Worm (Caenorhabditis elegans) whole organism, early embryonic: ENCODE data around the gene C53A3.4.

ENCODE experiments used
- B0310.2 ChIP-seq: sonication (generic microtip); optimal IDR thresholded peaks from 2 replicates; lab custom pipeline; 2016; ENCODE audit warnings: mild to moderate bottlenecking, missing genetic modification characterization, missing compliant biosample characterization
- F13C5.2 ChIP-seq: sonication (generic microtip); optimal IDR thresholded peaks from 2 replicates; lab custom pipeline; 2017; ENCODE audit warnings: mild to moderate bottlenecking, missing genetic modification characterization, inconsistent platforms, missing compliant biosample characterization
- aly-1 ChIP-seq: sonication (generic microtip); optimal IDR thresholded peaks from 2 replicates; lab custom pipeline; 2016; ENCODE audit warnings: missing genetic modification characterization, missing compliant biosample characterization
- ama-1 ChIP-seq: fragments of 150-350 bp; optimal IDR thresholded peaks from 2 replicates; lab custom pipeline; 2014
- ceh-13 ChIP-seq: fragments of 200-800 bp; sonication (Bioruptor generic); optimal IDR thresholded peaks from 2 replicates; lab custom pipeline; 2018; ENCODE audit warnings: mild to moderate bottlenecking, missing genetic modification characterization, missing compliant biosample characterization
- ceh-36 ChIP-seq: sonication (generic microtip); optimal IDR thresholded peaks from 2 replicates; lab custom pipeline; 2016; ENCODE audit warnings: missing genetic modification characterization, inconsistent platforms, missing compliant biosample characterization
- ets-7 ChIP-seq: sonication (generic microtip); optimal IDR thresholded peaks from 2 replicates; lab custom pipeline; 2016; ENCODE audit warnings: missing genotype, missing genetic modification characterization, missing compliant biosample characterization
- flt-1 ChIP-seq: fragments of 200-800 bp; sonication (Bioruptor generic); IDR thresholded peaks from 2 replicates; pipeline ENCODE4 v1.3.6; 2022; ENCODE audit warnings: missing genetic modification characterization, missing compliant biosample characterization
- hmbx-1 ChIP-seq: sonication (generic microtip); optimal IDR thresholded peaks from 2 replicates; lab custom pipeline; 2016; ENCODE audit warnings: mild to moderate bottlenecking, missing genetic modification characterization, missing compliant biosample characterization
- hmg-4 ChIP-seq: fragments of 200-800 bp; sonication (Bioruptor generic); optimal IDR thresholded peaks from 2 replicates; lab custom pipeline; 2018; ENCODE audit warnings: mild to moderate bottlenecking, missing genetic modification characterization, missing compliant biosample characterization
- hnd-1 ChIP-seq: sonication (generic microtip); optimal IDR thresholded peaks from 2 replicates; lab custom pipeline; 2016; ENCODE audit warnings: missing genetic modification characterization, missing compliant biosample characterization
- pes-1 ChIP-seq: fragments of 200-800 bp; sonication (Bioruptor generic); IDR thresholded peaks from 2 replicates; pipeline ENCODE4 v1.3.6; 2022; ENCODE audit warnings: missing genetic modification reagents, missing genetic modification characterization, missing compliant biosample characterization
- scrt-1 ChIP-seq: fragments of 200-800 bp; sonication (Bioruptor generic); IDR thresholded peaks from 2 replicates; pipeline ENCODE4 v1.3.6; 2022; ENCODE audit warnings: missing genetic modification characterization, missing compliant biosample characterization
- sea-1 ChIP-seq: fragments of 200-800 bp; sonication (Bioruptor generic); conservative IDR thresholded peaks from 2 replicates; pipeline ENCODE4 v1.3.6; 2022; ENCODE audit warnings: missing genetic modification characterization, missing compliant biosample characterization
- tbx-11 ChIP-seq: fragments of 200-800 bp; sonication (Bioruptor generic); IDR thresholded peaks from 2 replicates; pipeline ENCODE4 v1.3.6; 2022; ENCODE audit warnings: missing genetic modification characterization, missing compliant biosample characterization
- tbx-37 ChIP-seq: fragments of 200-800 bp; sonication (Bioruptor generic); conservative IDR thresholded peaks from 2 replicates; pipeline ENCODE4 v1.3.6; 2022; ENCODE audit warnings: missing genetic modification reagents, missing genetic modification characterization, missing compliant biosample characterization
- tra-4 ChIP-seq: sonication (generic microtip); optimal IDR thresholded peaks from 2 replicates; lab custom pipeline; 2017; ENCODE audit warnings: missing genetic modification characterization, missing compliant biosample characterization

The C53A3.4 gene

DNA sequence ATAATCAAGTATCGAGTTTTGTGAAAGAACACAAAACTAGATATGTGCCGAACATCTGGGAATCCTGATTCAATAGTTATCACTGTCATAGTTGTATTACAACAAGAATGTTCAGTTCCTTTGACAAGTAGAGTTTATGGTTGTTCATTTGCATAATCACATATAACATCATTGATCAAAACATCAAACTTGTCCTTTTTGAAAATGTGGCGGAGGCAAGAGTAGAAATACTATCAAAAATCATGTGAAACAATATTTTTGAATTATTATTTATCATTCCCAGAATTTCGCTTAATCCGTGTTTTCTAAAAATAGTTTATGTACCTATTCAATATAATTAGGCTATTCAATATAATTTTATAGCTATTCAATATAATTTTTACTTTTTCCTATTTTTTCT lies 26.7 kb upstream of the C53A3.4 start, which contains the start of gene F44E7.7:
TSS of gene F44E7.7 (minus strand) at position 101 of the 400 bp plus-strand sequence.
- TF ChIP-seq ama-1 (lab: Kevin White, UChicago): no peak
- TF ChIP-seq hmbx-1 (tag; lab: Kevin White, UChicago): no peak
- no peak for TF ChIP-seq tra-4
- no peak for TF ChIP-seq pes-1 (GFP tag; lab: Robert Waterston, UW)
- TF ChIP-seq scrt-1: no peak
- TF ChIP-seq aly-1 (tag; lab: Kevin White, UChicago): no peak
- TF ChIP-seq ets-7: no peak
- no peak for TF ChIP-seq tbx-37 (GFP tag; lab: Robert Waterston, UW)
- no peak for TF ChIP-seq B0310.2 (tag; lab: Kevin White, UChicago)
- no peak for TF ChIP-seq ceh-13 (GFP tag; lab: Kevin White, UChicago)
- TF ChIP-seq F13C5.2 (tag; lab: Kevin White, UChicago): no peak
- no peak for TF ChIP-seq hnd-1 (tag; lab: Kevin White, UChicago)
- no peak for TF ChIP-seq tbx-11
- TF ChIP-seq sea-1 (GFP tag; lab: Robert Waterston, UW): no peak
- TF ChIP-seq flt-1: no peak
- TF ChIP-seq hmg-4 (GFP tag; lab: Kevin White, UChicago): no peak

DNA sequence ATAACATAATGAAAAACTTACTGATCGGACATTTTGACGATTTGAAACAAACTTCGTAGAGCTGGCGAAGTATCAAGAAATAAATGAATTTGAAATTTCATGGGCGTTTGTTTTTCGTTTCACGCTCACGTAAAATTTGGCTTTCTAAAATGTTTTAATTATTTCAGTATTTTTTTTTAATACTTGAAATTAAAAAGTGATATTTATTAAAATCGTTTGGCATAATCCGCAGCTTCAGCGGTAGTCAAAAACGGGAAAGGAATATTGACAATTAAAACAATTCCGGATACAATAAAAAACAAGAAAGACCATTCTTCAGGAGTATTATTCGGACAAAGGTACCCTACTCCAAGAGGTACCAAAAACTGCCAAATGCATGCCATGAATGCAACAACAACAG lies 24.0 kb upstream of the C53A3.4 start, which contains the start of gene fbxa-183:
TSS of gene fbxa-183 (minus strand) at position 101 of the 400 bp plus-strand sequence.
- TF ChIP-seq pes-1 (GFP tag; lab: Robert Waterston, UW): no peak
- no peak for TF ChIP-seq tra-4
- TF ChIP-seq aly-1 (tag; lab: Kevin White, UChicago): no peak
- no peak for TF ChIP-seq F13C5.2 (tag; lab: Kevin White, UChicago)
- no peak for TF ChIP-seq ceh-36 (tag; lab: Kevin White, UChicago)
- no peak for TF ChIP-seq B0310.2 (tag; lab: Kevin White, UChicago)
- TF ChIP-seq hmg-4 (GFP tag; lab: Kevin White, UChicago): no peak
- no peak for TF ChIP-seq ets-7
- no peak for TF ChIP-seq ama-1 (lab: Kevin White, UChicago)
- TF ChIP-seq hmbx-1 (tag; lab: Kevin White, UChicago): no peak
- TF ChIP-seq scrt-1: no peak
- no peak for TF ChIP-seq tbx-37 (GFP tag; lab: Robert Waterston, UW)
- TF ChIP-seq tbx-11: no peak
- TF ChIP-seq sea-1 (GFP tag; lab: Robert Waterston, UW): no peak

DNA sequence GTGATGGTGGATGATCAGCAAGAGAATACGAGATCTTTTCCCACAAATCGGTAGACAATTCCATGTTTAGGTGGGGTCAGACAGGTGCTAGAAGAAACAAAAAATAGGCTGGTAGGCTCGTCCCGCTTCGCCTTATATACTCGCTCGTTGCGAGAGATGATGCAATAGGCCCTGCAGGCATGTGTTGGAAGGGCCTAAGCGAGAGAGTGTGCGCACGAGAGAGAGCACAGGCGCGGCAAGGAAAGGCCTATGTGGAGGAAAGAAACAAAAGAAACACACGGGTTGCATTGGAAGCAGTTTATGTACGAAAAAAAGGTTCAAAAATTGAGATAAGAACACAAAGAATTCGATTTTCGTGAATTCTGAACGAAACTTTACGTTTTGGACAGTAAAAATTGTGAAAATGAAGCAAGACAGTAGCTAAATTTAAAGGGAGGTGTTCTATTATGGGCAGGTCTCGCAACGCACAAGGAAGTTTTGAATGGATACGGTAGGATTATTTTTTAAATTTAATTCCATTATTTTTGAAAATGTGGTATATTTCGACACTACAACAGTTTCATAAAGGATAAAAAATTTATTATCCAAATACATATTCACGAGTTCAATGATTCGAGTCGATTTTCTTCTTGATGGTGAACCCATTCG lies 22.2 kb upstream of the C53A3.4 start, which contains the start of gene F44E7.5:
TSS of gene F44E7.5 (minus strand) at position 210 of the 648 bp plus-strand sequence.
- TF ChIP-seq sea-1 (GFP tag; lab: Robert Waterston, UW): no peak
- no peak for TF ChIP-seq aly-1 (tag; lab: Kevin White, UChicago)
- no peak for TF ChIP-seq pes-1 (GFP tag; lab: Robert Waterston, UW)
- TF ChIP-seq scrt-1: no peak
- TF ChIP-seq hmbx-1 (tag; lab: Kevin White, UChicago): no peak
- TF ChIP-seq hmg-4 (GFP tag; lab: Kevin White, UChicago): no peak
- no peak for TF ChIP-seq tra-4

DNA sequence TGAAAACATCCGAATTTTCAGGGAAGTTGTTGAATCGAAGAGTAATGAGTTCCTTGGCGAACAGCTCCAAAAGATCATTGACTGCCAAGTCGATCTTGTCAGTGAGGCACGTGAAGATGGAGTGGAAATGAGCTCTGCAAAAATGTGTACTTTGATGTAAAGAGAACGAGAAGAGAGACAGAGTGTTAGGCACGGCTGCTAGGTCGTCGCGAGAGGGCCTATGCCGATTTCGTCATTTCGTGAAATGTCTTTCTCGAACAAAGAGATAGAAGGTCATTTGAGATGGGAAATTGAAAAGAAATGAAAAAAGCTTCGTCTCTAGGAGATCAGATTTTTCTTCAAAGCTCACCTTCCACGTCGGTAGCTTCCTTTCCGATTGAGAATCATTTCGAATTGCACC lies 21.3 kb upstream of the C53A3.4 start:
- TF ChIP-seq ets-7 (no peak), aly-1 (tag; lab: Kevin White, UChicago) (no peak), F13C5.2 (tag; lab: Kevin White, UChicago) (no peak), pes-1 (GFP tag; lab: Robert Waterston, UW) (no peak), B0310.2 (tag; lab: Kevin White, UChicago) (no peak), hnd-1 (tag; lab: Kevin White, UChicago) (no peak), scrt-1 (no peak), tbx-37 (GFP tag; lab: Robert Waterston, UW) (no peak), tbx-11 (no peak), ama-1 (lab: Kevin White, UChicago) (no peak), hmg-4 (GFP tag; lab: Kevin White, UChicago) (no peak)

DNA sequence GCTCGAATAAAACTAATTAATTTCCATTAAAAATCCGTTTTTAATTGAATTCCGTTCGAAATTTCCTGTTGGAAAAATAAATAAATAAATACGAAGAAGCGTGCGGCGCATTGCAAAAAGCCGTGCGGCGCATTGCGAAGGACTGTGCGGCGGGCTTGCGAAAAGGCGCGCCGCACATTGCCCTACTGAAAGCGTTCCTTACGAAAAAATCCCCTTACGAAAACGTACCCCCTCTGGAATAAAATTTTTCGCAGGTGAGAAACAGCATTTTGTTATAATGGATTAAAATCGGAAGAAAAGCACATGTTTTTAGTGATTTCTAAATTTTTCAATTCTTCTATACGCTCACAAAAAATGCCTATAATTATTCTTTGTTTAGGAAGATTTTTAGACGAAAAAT lies 19.5 kb upstream of the C53A3.4 start:
- TF ChIP-seq sea-1 (GFP tag; lab: Robert Waterston, UW): peak; percentile 61; the same call in 1 of the 2 replicates
- peak; percentile 73 for TF ChIP-seq pes-1 (GFP tag; lab: Robert Waterston, UW)

DNA sequence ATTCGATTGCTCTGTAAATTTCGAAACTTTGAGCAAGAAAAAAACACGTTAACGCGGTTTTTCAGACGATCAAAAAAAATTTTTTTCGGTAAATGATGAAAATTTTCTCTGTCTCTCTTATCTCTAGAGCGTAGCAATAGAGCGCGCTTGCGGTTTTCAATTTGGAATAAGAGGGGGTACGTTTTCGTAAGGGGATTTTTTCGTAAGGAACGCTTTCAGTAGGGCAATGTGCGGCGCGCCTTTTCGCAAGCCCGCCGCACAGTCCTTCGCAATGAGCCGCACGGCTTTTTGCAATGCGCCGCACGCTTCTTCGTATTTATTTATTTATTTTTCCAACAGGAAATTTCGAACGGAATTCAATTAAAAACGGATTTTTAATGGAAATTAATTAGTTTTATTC lies 18.3 kb upstream of the C53A3.4 start, which contains the start of gene F44E7.4:
TSS of gene F44E7.4 (minus strand) at position 13 of the 400 bp plus-strand sequence.
- TF ChIP-seq sea-1 (GFP tag; lab: Robert Waterston, UW) (peak; percentile 84), tbx-37 (GFP tag; lab: Robert Waterston, UW) (peak; percentile 73), scrt-1 (peak; percentile 82), flt-1 (peak; percentile 77), tbx-11 (peak; percentile 82), pes-1 (GFP tag; lab: Robert Waterston, UW) (peak; percentile 87)

DNA sequence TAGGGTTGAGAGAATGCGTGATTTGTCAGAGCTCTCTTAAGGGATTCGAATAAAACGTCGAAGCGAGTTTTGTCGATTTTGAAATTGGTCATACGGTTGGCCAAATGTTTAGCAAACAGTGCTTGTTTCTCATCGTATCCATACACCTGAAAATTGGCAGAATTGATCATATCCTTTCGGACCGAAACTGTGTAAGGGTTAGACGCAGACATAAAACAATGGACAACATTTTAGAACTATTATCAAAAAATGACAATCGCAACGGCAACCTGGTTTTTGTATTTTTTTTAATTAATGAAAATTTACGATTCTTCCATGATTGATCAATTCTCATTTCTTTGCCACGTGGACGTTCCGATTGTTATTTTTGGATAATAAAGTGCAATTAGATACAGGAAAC lies 15.5 kb upstream of the C53A3.4 start:
- TF ChIP-seq tbx-11: no peak
- TF ChIP-seq ets-7: no peak
- TF ChIP-seq tbx-37 (GFP tag; lab: Robert Waterston, UW): no peak
- no peak for TF ChIP-seq scrt-1
- TF ChIP-seq ceh-13 (GFP tag; lab: Kevin White, UChicago): no peak
- no peak for TF ChIP-seq F13C5.2 (tag; lab: Kevin White, UChicago)
- no peak for TF ChIP-seq ceh-36 (tag; lab: Kevin White, UChicago)
- TF ChIP-seq sea-1 (GFP tag; lab: Robert Waterston, UW): no peak
- no peak for TF ChIP-seq hmbx-1 (tag; lab: Kevin White, UChicago)
- no peak for TF ChIP-seq pes-1 (GFP tag; lab: Robert Waterston, UW)
- no peak for TF ChIP-seq B0310.2 (tag; lab: Kevin White, UChicago)
- TF ChIP-seq flt-1: no peak
